Worm (Caenorhabditis elegans) whole organism, dauer: ENCODE data around the gene T28C12.15.

Experiments used
- unc-62 ChIP-seq: sonication (generic microtip); optimal IDR thresholded peaks from 2 replicates; lab custom pipeline; 2017; ENCODE audit warnings: missing biosample characterization, missing genetic modification reagents, missing genetic modification characterization

The T28C12.15 gene

DNA sequence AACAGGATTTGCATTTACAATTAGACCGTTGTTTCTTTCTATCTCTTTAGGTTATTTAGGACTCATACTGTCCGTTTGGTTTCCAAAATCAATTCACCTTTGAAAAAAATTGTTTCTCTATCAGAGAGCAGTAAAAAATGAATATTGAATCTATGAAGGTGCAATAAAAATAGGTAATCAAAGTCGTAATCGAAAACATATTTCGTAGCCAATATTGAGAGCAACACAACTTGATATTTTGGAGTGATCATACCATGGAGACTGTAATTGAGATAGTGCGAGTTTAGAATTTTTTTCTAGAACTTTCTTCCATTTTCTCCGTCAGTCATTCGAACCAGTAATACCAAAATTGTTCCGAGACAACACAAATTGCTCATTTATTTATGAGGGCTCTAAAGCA is 51.0 kb downstream of the T28C12.15 start, which contains the start of gene F31F7.2:
F31F7.2 (plus strand) TSS at position 301 of the 400 bp plus-strand sequence.
- no peak for TF ChIP-seq unc-62
